Fruit fly (Drosophila melanogaster): ENCODE results near the gene Prps.

DNA sequence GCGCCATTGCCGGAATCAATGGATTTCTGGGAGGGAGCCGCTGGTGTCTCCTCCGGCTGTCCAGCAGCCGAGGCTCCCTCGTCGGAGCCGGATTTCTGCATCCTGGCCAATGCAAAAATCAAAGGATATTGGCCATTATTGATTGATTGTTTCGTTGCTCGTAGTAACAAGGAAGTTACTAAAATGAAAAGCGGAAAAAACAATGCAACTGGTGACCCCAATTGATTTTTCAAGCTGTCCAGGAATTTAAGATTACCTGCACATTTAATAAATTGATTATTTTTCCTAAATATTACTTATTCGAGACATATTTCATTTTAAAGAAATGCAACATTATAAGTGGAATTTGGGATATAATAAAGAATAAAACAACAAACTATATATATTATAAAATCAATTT is 7.0 kb upstream of the Prps start, which contains the start of gene CG6761:
- TF ChIP-seq trh (GFP tag; optimal IDR thresholded peaks at IDR 0.05), result no peak
- TF ChIP-seq Tbp (GFP tag; optimal IDR thresholded peaks at IDR 0.05), result no peak
- TF ChIP-seq BtbVII (GFP tag; optimal IDR thresholded peaks at IDR 0.05), result no peak
- no peak for TF ChIP-seq lmd (GFP tag; IDR thresholded peaks at IDR 0.05)
- TF ChIP-seq Ssrp (tag; optimal IDR thresholded peaks at IDR 0.05), result no peak
- no peak for TF ChIP-seq Atf-2 (GFP tag; optimal IDR thresholded peaks at IDR 0.05)
- no peak for TF ChIP-seq CG33557 (GFP tag; optimal IDR thresholded peaks at IDR 0.05)
- no peak for TF ChIP-seq psq (GFP tag; optimal IDR thresholded peaks at IDR 0.05)
- TF ChIP-seq Fer2 (tag; optimal IDR thresholded peaks at IDR 0.05), result no peak
- TF ChIP-seq dan (GFP tag; IDR thresholded peaks at IDR 0.05), result no peak
- TF ChIP-seq CG14050 (GFP tag; IDR thresholded peaks at IDR 0.05), result no peak
- TF ChIP-seq crp (GFP tag; optimal IDR thresholded peaks at IDR 0.05), result no peak

All from whole organism, embryonic.